Worm (Caenorhabditis elegans) whole organism, L2 larva: ENCODE measurements around the gene sra-8.

Experiments
- fos-1 ChIP-seq: fragments of 150-350 bp; optimal IDR thresholded peaks from 2 replicates; lab custom pipeline; 2014; ENCODE audit warnings: missing biosample characterization, missing genetic modification characterization
- snpc-4 ChIP-seq: fragments of 150-350 bp; optimal IDR thresholded peaks from 2 replicates; lab custom pipeline; 2014; ENCODE audit warnings: missing biosample characterization, missing genetic modification characterization

DNA sequence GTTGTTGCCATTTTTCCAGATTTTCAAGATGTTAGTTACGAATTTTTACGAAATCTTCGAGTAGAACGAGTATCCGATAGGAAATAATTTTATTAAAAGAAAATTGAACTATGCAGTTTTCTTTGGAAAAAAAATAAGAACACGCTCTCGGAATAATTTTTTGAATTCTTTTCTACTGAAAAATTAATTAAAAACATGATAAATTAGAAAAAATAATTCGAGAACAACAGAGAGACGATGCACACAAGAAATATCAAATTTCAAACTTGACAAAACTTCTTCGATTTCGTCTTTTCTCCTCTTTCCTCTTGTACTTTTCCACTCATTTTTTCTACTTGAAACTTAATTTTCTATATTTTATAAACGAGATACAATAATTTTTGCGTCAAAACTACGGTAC, 22.4 kb downstream of the sra-8 start, which contains the start of gene F35H8.4:
- TF ChIP-seq snpc-4 (tag; lab: Kevin White, UChicago): no peak
- no peak for TF ChIP-seq fos-1
